Worm (Caenorhabditis elegans): ENCODE measurements around the gene F09G2.8.

Gene F09G2.8

ce11 chrV:7193562-7193961 is at the start of gene F09G2.8:
Gene F09G2.8 (minus strand): TSS chrV:7193662.
- TF ChIP-seq fos-1 (tag; optimal IDR thresholded peaks at IDR 0.05) = no peak
- no peak for TF ChIP-seq unc-130 (tag; optimal IDR thresholded peaks at IDR 0.05)
- no peak for TF ChIP-seq nhr-237 (tag; optimal IDR thresholded peaks at IDR 0.05)
- no peak for TF ChIP-seq unc-62 (GFP tag; optimal IDR thresholded peaks at IDR 0.05)
- no peak for TF ChIP-seq aha-1 (tag; optimal IDR thresholded peaks at IDR 0.05)
- TF ChIP-seq ztf-4 (tag; optimal IDR thresholded peaks at IDR 0.05) = no peak
- TF ChIP-seq sox-4 (tag; optimal IDR thresholded peaks at IDR 0.05) = no peak
- no peak for TF ChIP-seq fkh-10 (GFP tag; optimal IDR thresholded peaks at IDR 0.05)
- no peak for TF ChIP-seq zag-1 (tag; optimal IDR thresholded peaks at IDR 0.05)
- TF ChIP-seq mef-2 (tag; optimal IDR thresholded peaks at IDR 0.05) = no peak
- TF ChIP-seq efl-1 (optimal IDR thresholded peaks at IDR 0.05) = no peak
- TF ChIP-seq efl-1 (GFP tag; optimal IDR thresholded peaks at IDR 0.05 in 1 of 2) = no peak
- no peak for TF ChIP-seq vab-15 (tag; optimal IDR thresholded peaks at IDR 0.05)
- no peak for TF ChIP-seq nhr-90 (tag; optimal IDR thresholded peaks at IDR 0.05; ENCODE audit: poor library complexity)
- TF ChIP-seq pqm-1 (tag; optimal IDR thresholded peaks at IDR 0.05) = no peak
- no peak for TF ChIP-seq lir-3 (tag; optimal IDR thresholded peaks at IDR 0.05; ENCODE audit: poor library complexity)
- no peak for TF ChIP-seq lin-13 (GFP tag; optimal IDR thresholded peaks at IDR 0.05)

- no peak for TF ChIP-seq rnt-1 (tag; optimal IDR thresholded peaks at IDR 0.05)
- TF ChIP-seq ama-1 (optimal IDR thresholded peaks at IDR 0.05) = no peak
- TF ChIP-seq sptf-1 (tag; optimal IDR thresholded peaks at IDR 0.05) = no peak
These were observed 46.0 kb upstream of the F09G2.8 start, which contains the start of gene C05C8.1 for ce11 chrV:7239471-7239870. Gene C05C8.1 (plus strand): TSS chrV:7239771.

ce11 chrV:7237133-7237532 is 43.7 kb upstream of the F09G2.8 start, which contains the start of gene hyls-1:
Gene hyls-1 (plus strand): TSS chrV:7237381.
- TF ChIP-seq F16B12.6 (tag; optimal IDR thresholded peaks at IDR 0.05) = peak; percentile 40
- TF ChIP-seq fkh-8 (tag; optimal IDR thresholded peaks at IDR 0.05) = peak; percentile 68
- peak; percentile 77 for TF ChIP-seq grh-1 (GFP tag; IDR thresholded peaks at IDR 0.05)
- TF ChIP-seq swsn-7 (tag; optimal IDR thresholded peaks at IDR 0.05) = peak; percentile 85
- no peak for TF ChIP-seq C34B4.2 (tag; optimal IDR thresholded peaks at IDR 0.05)
- TF ChIP-seq isw-1 (GFP tag; IDR thresholded peaks at IDR 0.05) = peak; percentile 88
- peak; percentile 81 for TF ChIP-seq unc-86 (tag; optimal IDR thresholded peaks at IDR 0.05)
- TF ChIP-seq nhr-47 (tag; optimal IDR thresholded peaks at IDR 0.05) = peak; percentile 92
- peak; percentile 94 to 95 (median 95) for TF ChIP-seq dpl-1 (GFP tag; optimal IDR thresholded peaks at IDR 0.05)
- TF ChIP-seq aly-2 (tag; optimal IDR thresholded peaks at IDR 0.05) = peak; percentile 32
- no peak for TF ChIP-seq Y116A8C.19 (tag; optimal IDR thresholded peaks at IDR 0.05; ENCODE audit: borderline replicate concordance)
- no peak for TF ChIP-seq ceh-90 (tag; optimal IDR thresholded peaks at IDR 0.05)
- TF ChIP-seq nhr-84 (tag; optimal IDR thresholded peaks at IDR 0.05) = no peak
- no peak for TF ChIP-seq efl-3 (GFP tag; optimal IDR thresholded peaks at IDR 0.05)
- TF ChIP-seq nhr-76 (tag; optimal IDR thresholded peaks at IDR 0.05) = no peak
- TF ChIP-seq ceh-63 (GFP tag; optimal IDR thresholded peaks at IDR 0.05) = no peak
- TF ChIP-seq sup-37 (GFP tag; optimal IDR thresholded peaks at IDR 0.05) = peak; percentile 35
- no peak for TF ChIP-seq ama-1 (optimal IDR thresholded peaks at IDR 0.05)
- peak; percentile 82 for TF ChIP-seq lin-13 (GFP tag; optimal IDR thresholded peaks at IDR 0.05)
- no peak for TF ChIP-seq pqm-1 (tag; optimal IDR thresholded peaks at IDR 0.05)
- peak; percentile 8 for TF ChIP-seq sox-4 (tag; optimal IDR thresholded peaks at IDR 0.05)
- peak; percentile 51 for TF ChIP-seq nhr-237 (tag; optimal IDR thresholded peaks at IDR 0.05)
- no peak for TF ChIP-seq unc-62 (GFP tag; optimal IDR thresholded peaks at IDR 0.05)
- TF ChIP-seq hlh-17 (GFP tag; optimal IDR thresholded peaks at IDR 0.05; ENCODE audit: borderline replicate concordance) = no peak
- no peak for TF ChIP-seq nhr-28 (tag; optimal IDR thresholded peaks at IDR 0.05)
- TF ChIP-seq nhr-85 (tag) = peak; percentile 94
- TF ChIP-seq skn-1 (tag; optimal IDR thresholded peaks at IDR 0.05) = peak; percentile 95
- TF ChIP-seq blmp-1 (tag; optimal IDR thresholded peaks at IDR 0.05) = peak; percentile 73
- no peak for TF ChIP-seq mef-2 (tag; optimal IDR thresholded peaks at IDR 0.05)
- TF ChIP-seq zip-4 (GFP tag; optimal IDR thresholded peaks at IDR 0.05) = no peak
- TF ChIP-seq snpc-4 (tag; optimal IDR thresholded peaks at IDR 0.05) = peak; percentile 63
- peak; percentile 2 for TF ChIP-seq vab-15 (tag; optimal IDR thresholded peaks at IDR 0.05)
- peak; percentile 44 for TF ChIP-seq ceh-8 (GFP tag; optimal IDR thresholded peaks at IDR 0.05)
- TF ChIP-seq ceh-82 (tag; optimal IDR thresholded peaks at IDR 0.05) = peak; percentile 62 to 92 (median 77)
- peak; percentile 96 to 98 for TF ChIP-seq efl-1 (optimal IDR thresholded peaks at IDR 0.05)
- peak; percentile 96 to 100 for TF ChIP-seq efl-1 (GFP tag; optimal IDR thresholded peaks at IDR 0.05 in 1 of 2)
- peak; percentile 86 for TF ChIP-seq irx-1 (tag; optimal IDR thresholded peaks at IDR 0.05)
- TF ChIP-seq alr-1 (tag; optimal IDR thresholded peaks at IDR 0.05; ENCODE audit: borderline replicate concordance) = no peak
- peak in 1 of 2 experiments; percentile 77 for TF ChIP-seq mdl-1 (tag; optimal IDR thresholded peaks at IDR 0.05)

All from whole organism, L1 larva.